Fruit fly (Drosophila melanogaster) whole organism: ENCODE measurements around the gene alpha-Man-Ic.
"Not testable (repeated sequence)": the region's sequence is repeated elsewhere in the genome, so short reads cannot be mapped to it uniquely, and the experiment has no call there.

ENCODE experiments used
- CG8478 ChIP-seq: fragments of >200 bp; optimal IDR thresholded peaks from 2 replicates; lab custom pipeline; 2018; ENCODE audit warnings: inconsistent platforms
- Dll ChIP-seq: fragments of >200 bp; optimal IDR thresholded peaks from 2 replicates; lab custom pipeline; 2017
- EcR ChIP-seq, 2 experiments: fragments of >200 bp; optimal IDR thresholded peaks; 2 replicates each; lab custom pipeline; 2017; ENCODE audit warnings: missing biosample characterization in 2 of 2, missing genetic modification characterization in 2 of 2, missing genetic modification reagents in 2 of 2
- pan ChIP-seq: fragments of >200 bp; optimal IDR thresholded peaks from 2 replicates; lab custom pipeline; 2017
- psq ChIP-seq: fragments of >200 bp; optimal IDR thresholded peaks from 2 replicates; lab custom pipeline; 2017
- usp ChIP-seq: fragments of >200 bp; optimal IDR thresholded peaks from 2 replicates; lab custom pipeline; 2017; ENCODE audit warnings: missing biosample characterization, missing genetic modification characterization, mixed read lengths

The alpha-Man-Ic gene

dm6 chr3R:29930286-29930685, at the start of gene alpha-Man-Ic:
Gene alpha-Man-Ic (minus strand): TSS chr3R:29930386.
- TF ChIP-seq psq = no peak
- no peak for TF ChIP-seq pan (lab: Kevin White, UChicago)
- no peak for TF ChIP-seq Dll
- TF ChIP-seq usp = no peak
- TF ChIP-seq CG8478 = no peak
- no peak for TF ChIP-seq EcR (GFP tag; optimal IDR thresholded peaks at IDR 0.05; lab: Kevin White, UChicago)

dm6 chr3R:29978595-29978994, 48.4 kb upstream of the alpha-Man-Ic start:
- TF ChIP-seq CG8478 (no peak), usp (no peak), EcR (GFP tag; optimal IDR thresholded peaks at IDR 0.05; lab: Kevin White, UChicago) (no peak), Dll (no peak), psq (no peak), pan (lab: Kevin White, UChicago) (no peak)

dm6 chr3R:29969347-29969746, 39.2 kb upstream of the alpha-Man-Ic start, which contains the start of gene TkR99D:
Gene TkR99D (minus strand): TSS chr3R:29969447.
- TF ChIP-seq usp (no peak), Dll (no peak), EcR (GFP tag; optimal IDR thresholded peaks at IDR 0.05; lab: Kevin White, UChicago) (no peak), CG8478 (no peak), psq (no peak), pan (lab: Kevin White, UChicago) (no peak)

dm6 chr3R:29963102-29963501, 32.9 kb upstream of the alpha-Man-Ic start:
- TF ChIP-seq psq = no peak
- no peak for TF ChIP-seq EcR (GFP tag; optimal IDR thresholded peaks at IDR 0.05; lab: Kevin White, UChicago)
- TF ChIP-seq Dll = no peak
- no peak for TF ChIP-seq CG8478
- no peak for TF ChIP-seq pan (lab: Kevin White, UChicago)
- TF ChIP-seq usp = no peak

dm6 chr3R:29959329-29959728, 29.1 kb upstream of the alpha-Man-Ic start:
- TF ChIP-seq CG8478 = no peak

- TF ChIP-seq CG8478 (no peak), pan (lab: Kevin White, UChicago) (no peak), Dll (no peak), EcR (GFP tag; optimal IDR thresholded peaks at IDR 0.05; lab: Kevin White, UChicago) (no peak), usp (no peak), psq (no peak)
These were observed 5.6 kb upstream of the alpha-Man-Ic start, which contains the start of the genes eIF2Balpha and Vps13B for dm6 chr3R:29935756-29936155. Gene eIF2Balpha (minus strand): TSS chr3R:29935888. Gene Vps13B (plus strand): TSS chr3R:29935978.

- TF ChIP-seq EcR (GFP tag; optimal IDR thresholded peaks at IDR 0.05; lab: Kevin White, UChicago) (no peak), psq (no peak), usp (no peak), pan (lab: Kevin White, UChicago) (no peak), CG8478 (no peak), Dll (no peak)
These were observed 2.9 kb upstream of the alpha-Man-Ic start, which contains the start of the genes Cog7, CG42557 and CG42558 for dm6 chr3R:29933007-29933464. Gene Cog7 (minus strand): TSS chr3R:29933057. Gene CG42557 (plus strand): TSS chr3R:29933287. Gene CG42558 (plus strand): TSS chr3R:29933287.

dm6 chr3R:29926955-29927354, 3.2 kb downstream of the alpha-Man-Ic start, which contains the start of gene CG15522:
Gene CG15522 (plus strand): TSS chr3R:29927255.
- TF ChIP-seq Dll (no peak), usp (no peak), pan (lab: Kevin White, UChicago) (no peak), CG8478 (no peak), EcR (GFP tag; optimal IDR thresholded peaks at IDR 0.05; lab: Kevin White, UChicago) (no peak), psq (no peak)

- no peak for TF ChIP-seq pan (lab: Kevin White, UChicago)
- no peak for TF ChIP-seq EcR (GFP tag; optimal IDR thresholded peaks at IDR 0.05; lab: Kevin White, UChicago)
- TF ChIP-seq Dll = no peak
- no peak for TF ChIP-seq CG8478
- no peak for TF ChIP-seq psq
- TF ChIP-seq usp = no peak
These were observed 4.1 kb downstream of the alpha-Man-Ic start, which contains the start of gene Jon99Ci for dm6 chr3R:29926089-29926488. Gene Jon99Ci (minus strand): TSS chr3R:29926189.

dm6 chr3R:29924515-29924914, 5.7 kb downstream of the alpha-Man-Ic start, which contains the start of gene Jon99Cii:
Gene Jon99Cii (minus strand): TSS chr3R:29924615.
- not testable (repeated sequence) for TF ChIP-seq usp; EcR (GFP tag; optimal IDR thresholded peaks at IDR 0.05; lab: Kevin White, UChicago); Dll

dm6 chr3R:29921916-29922315, 8.3 kb downstream of the alpha-Man-Ic start, which contains the start of gene Jon99Ciii:
Gene Jon99Ciii (plus strand): TSS chr3R:29922216.
- TF ChIP-seq Dll; CG8478; EcR (GFP tag; optimal IDR thresholded peaks at IDR 0.05; lab: Kevin White, UChicago): not testable (repeated sequence)

- TF ChIP-seq Dll (no peak), usp (no peak), psq (no peak), CG8478 (no peak), pan (lab: Kevin White, UChicago) (no peak), EcR (GFP tag; optimal IDR thresholded peaks at IDR 0.05; lab: Kevin White, UChicago) (no peak)
These were observed 10.0 kb downstream of the alpha-Man-Ic start, which contains the start of gene trp for dm6 chr3R:29920189-29920588. Gene trp (minus strand): TSS chr3R:29920289.

- no peak for TF ChIP-seq usp
- TF ChIP-seq Dll = no peak
- TF ChIP-seq CG8478 = no peak
- TF ChIP-seq psq = no peak
- no peak for TF ChIP-seq EcR (GFP tag; optimal IDR thresholded peaks at IDR 0.05; lab: Kevin White, UChicago)
These were observed 15.9 kb downstream of the alpha-Man-Ic start, which contains the start of gene Capa for dm6 chr3R:29914246-29914645. Gene Capa (minus strand): TSS chr3R:29914346.
